Worm (Caenorhabditis elegans) whole organism, late embryonic: ENCODE measurements around the gene unc-77.

ENCODE experiments used
- ceh-2 ChIP-seq: sonication (generic microtip); optimal IDR thresholded peaks from 2 replicates; lab custom pipeline; 2016; ENCODE audit warnings: missing genotype, missing genetic modification characterization, missing compliant biosample characterization
- pha-4 ChIP-seq: fragments of 150-350 bp; optimal IDR thresholded peaks from 2 replicates; lab custom pipeline; 2018; ENCODE audit warnings: missing biosample characterization, missing genetic modification reagents, missing genetic modification characterization
- unc-42 ChIP-seq: sonication (generic microtip); optimal IDR thresholded peaks from 2 replicates; lab custom pipeline; 2016; ENCODE audit warnings: missing genotype, missing genetic modification characterization, missing compliant biosample characterization

ce11 chrIV:6210574-6210973, 26.9 kb upstream of the unc-77 start, which contains the start of the genes ugt-24 and C49A9.6:
- no peak for TF ChIP-seq ceh-2
- no peak for TF ChIP-seq pha-4 (tag; lab: Kevin White, UChicago)
- no peak for TF ChIP-seq unc-42
